Fruit fly (Drosophila melanogaster): Measurements from ENCODE around the gene GCS2beta.

GCS2beta gene

dm6 chr2L:17452084-17452483 lies 32.0 kb downstream of the GCS2beta start:
- TF ChIP-seq Eip75B (GFP tag; optimal IDR thresholded peaks at IDR 0.05), result no peak
- peak; percentile 62 for TF ChIP-seq svp (GFP tag)

DNA sequence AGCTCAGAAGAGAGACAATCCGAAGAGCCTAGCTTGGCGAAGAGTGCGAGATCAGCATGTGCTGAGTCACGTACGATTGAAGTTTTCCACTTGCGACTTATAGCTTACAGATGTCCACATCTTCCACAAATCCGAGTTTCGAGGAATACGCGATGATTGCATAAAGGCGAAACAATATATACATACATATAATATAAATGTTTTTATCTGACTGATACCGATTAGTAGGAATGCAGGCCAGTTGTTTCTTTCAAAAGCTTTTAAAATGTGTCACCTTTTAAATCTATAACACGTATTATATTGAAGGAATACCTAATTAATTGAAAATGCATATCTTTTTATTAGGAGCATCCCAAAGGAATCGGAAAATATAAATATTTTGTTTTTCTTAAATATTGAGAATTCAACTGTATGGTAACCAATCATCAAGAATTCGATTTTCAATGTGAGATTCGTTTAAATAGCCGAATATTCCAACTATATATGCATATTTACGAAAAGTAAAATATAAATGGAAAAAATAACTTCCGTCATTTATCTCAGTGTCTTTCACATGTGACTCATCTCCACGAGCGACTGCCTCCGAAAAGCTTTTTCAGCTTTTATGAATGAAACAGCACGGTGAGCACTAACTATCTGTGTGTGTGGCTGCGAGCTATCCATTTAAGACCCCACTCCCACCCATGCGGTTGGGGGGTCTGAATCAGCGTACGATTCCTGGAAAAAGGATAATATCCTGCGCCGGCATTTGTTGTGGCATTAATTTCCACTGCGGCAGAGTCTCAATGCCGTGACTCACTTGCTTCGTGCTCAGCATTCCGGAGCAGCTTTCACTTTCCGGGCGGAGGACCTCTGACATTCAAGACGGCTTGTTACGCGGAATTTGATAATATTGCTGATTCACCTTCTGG lies 33.3 kb downstream of the GCS2beta start:
- TF ChIP-seq dsx (GFP tag; optimal IDR thresholded peaks at IDR 0.05; ENCODE audit: poor library complexity, severe bottlenecking), result no peak
- TF ChIP-seq Hr38 (GFP tag; optimal IDR thresholded peaks at IDR 0.05), result no peak
- no peak for TF ChIP-seq CG9139 (GFP tag; optimal IDR thresholded peaks at IDR 0.05)
- TF ChIP-seq CG6163 (GFP tag; IDR thresholded peaks at IDR 0.05), result no peak; the same call in 2 of the 3 replicates
- peak; percentile 35 for TF ChIP-seq CG1621 (tag; optimal IDR thresholded peaks at IDR 0.05)
- peak; percentile 10 for TF ChIP-seq fkh (GFP tag; optimal IDR thresholded peaks at IDR 0.05)
- peak; percentile 23 for TF ChIP-seq CG6854 (GFP tag; optimal IDR thresholded peaks at IDR 0.05)
- TF ChIP-seq Eip75B (GFP tag; optimal IDR thresholded peaks at IDR 0.05), result peak; percentile 78
- no peak for TF ChIP-seq Gug (GFP tag; IDR thresholded peaks at IDR 0.05)
- TF ChIP-seq Met (GFP tag; optimal IDR thresholded peaks at IDR 0.05), result peak; percentile 81
- peak; percentile 74 for TF ChIP-seq CG8632 (GFP tag; optimal IDR thresholded peaks at IDR 0.05)
- peak; percentile 70 for TF ChIP-seq CG31627 (GFP tag; optimal IDR thresholded peaks at IDR 0.05)
- peak; percentile 3 to 58 for TF ChIP-seq ss (GFP tag; optimal IDR thresholded peaks at IDR 0.05)
- peak; percentile 88 for TF ChIP-seq svp (GFP tag)
- TF ChIP-seq Lpt (GFP tag; optimal IDR thresholded peaks at IDR 0.05), result peak; percentile 55
- TF ChIP-seq CG10631 (GFP tag; optimal IDR thresholded peaks at IDR 0.05), result peak; percentile 71
- TF ChIP-seq topi (GFP tag; optimal IDR thresholded peaks at IDR 0.05), result peak; percentile 84
- peak; percentile 38 for TF ChIP-seq Blimp-1 (GFP tag; optimal IDR thresholded peaks at IDR 0.05)
- peak; percentile 67 for TF ChIP-seq Sox102F (GFP tag; optimal IDR thresholded peaks at IDR 0.05)
- no peak; the same call in 2 of the 3 replicates for TF ChIP-seq eg (GFP tag; IDR thresholded peaks at IDR 0.05)
- TF ChIP-seq CG15336 (GFP tag; IDR thresholded peaks at IDR 0.05), result no peak; the same call in 1 of the 2 replicates
- TF ChIP-seq fd59A (GFP tag; optimal IDR thresholded peaks at IDR 0.05), result peak; percentile 58
- peak; percentile 52 for TF ChIP-seq spab (GFP tag; optimal IDR thresholded peaks at IDR 0.05)
- TF ChIP-seq CG3032 (tag; optimal IDR thresholded peaks at IDR 0.05), result peak; percentile 63
- TF ChIP-seq Hr4 (GFP tag; optimal IDR thresholded peaks at IDR 0.05), result peak; percentile 77
- peak; percentile 62 for TF ChIP-seq CG16779 (tag; optimal IDR thresholded peaks at IDR 0.05)
- peak; percentile 49 for TF ChIP-seq CG8319 (GFP tag; optimal IDR thresholded peaks at IDR 0.05)
- TF ChIP-seq Hr39 (GFP tag; optimal IDR thresholded peaks at IDR 0.05), result peak; percentile 72
- TF ChIP-seq salr (GFP tag; optimal IDR thresholded peaks at IDR 0.05), result peak; percentile 32 to 72
- TF ChIP-seq CG11902 (GFP tag; optimal IDR thresholded peaks at IDR 0.05), result peak; percentile 18
- peak; percentile 96 for TF ChIP-seq Eip78C (GFP tag)
- no peak for TF ChIP-seq Eip93F (GFP tag; optimal IDR thresholded peaks at IDR 0.05)
- peak; percentile 65 for TF ChIP-seq cyc (GFP tag; optimal IDR thresholded peaks at IDR 0.05)
- TF ChIP-seq OdsH (GFP tag; optimal IDR thresholded peaks at IDR 0.05), result peak; percentile 83
- peak; percentile 63; the same call in 2 of the 3 replicates for TF ChIP-seq CG8119 (GFP tag; IDR thresholded peaks at IDR 0.05)
- peak; percentile 78 for TF ChIP-seq acj6 (GFP tag; optimal IDR thresholded peaks at IDR 0.05)
- TF ChIP-seq fd85E (GFP tag; optimal IDR thresholded peaks at IDR 0.05), result peak; percentile 28
- TF ChIP-seq CG32006 (GFP tag; optimal IDR thresholded peaks at IDR 0.05), result peak; percentile 80
- no peak for TF ChIP-seq dac (GFP tag; optimal IDR thresholded peaks at IDR 0.05)
- peak; percentile 62 for TF ChIP-seq Ets96B (tag; optimal IDR thresholded peaks at IDR 0.05)
- peak; percentile 77 for TF ChIP-seq CG6792 (GFP tag; optimal IDR thresholded peaks at IDR 0.05)
- TF ChIP-seq Sox14 (GFP tag; optimal IDR thresholded peaks at IDR 0.05), result peak; percentile 76
- peak; percentile 78 for TF ChIP-seq pdm3 (GFP tag; optimal IDR thresholded peaks at IDR 0.05)
- TF ChIP-seq CG10669 (GFP tag; optimal IDR thresholded peaks at IDR 0.05), result peak; percentile 71
- peak; percentile 65 for TF ChIP-seq CG7368 (GFP tag; optimal IDR thresholded peaks at IDR 0.05)
- TF ChIP-seq CG6276 (GFP tag; optimal IDR thresholded peaks at IDR 0.05), result peak; percentile 69
- peak; percentile 47 for TF ChIP-seq CG4318 (GFP tag; optimal IDR thresholded peaks at IDR 0.05)

Measured in whole organism, prepupa.